Worm (Caenorhabditis elegans) whole organism, L3 larva: ENCODE measurements around the gene clec-171.

Experiments used
- aly-2 ChIP-seq: fragments of 150-350 bp; optimal IDR thresholded peaks from 2 replicates; lab custom pipeline; 2014; ENCODE audit warnings: missing biosample characterization, missing genetic modification characterization
- egl-5 ChIP-seq: fragments of 150-350 bp; optimal IDR thresholded peaks from 2 replicates; lab custom pipeline; 2017; ENCODE audit warnings: missing biosample characterization, missing genetic modification reagents, missing genetic modification characterization, inconsistent platforms
- elt-1 ChIP-seq: fragments of 150-350 bp; optimal IDR thresholded peaks from 2 replicates; lab custom pipeline; 2014; ENCODE audit warnings: missing biosample characterization, missing genetic modification characterization
- fkh-10 ChIP-seq: sonication (generic microtip); optimal IDR thresholded peaks from 2 replicates; lab custom pipeline; 2017; ENCODE audit warnings: missing biosample characterization, missing genetic modification reagents, missing genetic modification characterization
- fos-1 ChIP-seq: fragments of 150-350 bp; optimal IDR thresholded peaks from 2 replicates; lab custom pipeline; 2014; ENCODE audit warnings: missing biosample characterization, missing genetic modification characterization
- lin-39 ChIP-seq: fragments of 150-350 bp; optimal IDR thresholded peaks from 2 replicates; lab custom pipeline; 2018; ENCODE audit warnings: missing biosample characterization, missing genetic modification reagents, missing genetic modification characterization
- nhr-28 ChIP-seq: fragments of 150-350 bp; optimal IDR thresholded peaks from 2 replicates; lab custom pipeline; 2014; ENCODE audit warnings: missing biosample characterization, missing genetic modification characterization
- nhr-76 ChIP-seq: fragments of 150-350 bp; sonication (generic microtip); optimal IDR thresholded peaks from 5 replicates; lab custom pipeline; 2014; ENCODE audit warnings: missing biosample characterization, missing genetic modification characterization
- nhr-77 ChIP-seq: fragments of 150-350 bp; optimal IDR thresholded peaks from 2 replicates; lab custom pipeline; 2014; ENCODE audit warnings: missing biosample characterization, missing genetic modification characterization
- sea-2 ChIP-seq: fragments of 150-350 bp; sonication (generic microtip); optimal IDR thresholded peaks from 4 replicates; lab custom pipeline; 2014; ENCODE audit warnings: missing biosample characterization, missing genetic modification reagents, missing genetic modification characterization
- tbx-2 ChIP-seq: sonication (generic microtip); optimal IDR thresholded peaks from 2 replicates; lab custom pipeline; 2016; ENCODE audit warnings: mild to moderate bottlenecking, missing genetic modification characterization, missing compliant biosample characterization
- unc-62 ChIP-seq: fragments of 150-350 bp; sonication (generic microtip); optimal IDR thresholded peaks from 4 replicates; lab custom pipeline; 2014; ENCODE audit warnings: missing biosample characterization, missing genetic modification reagents, missing genetic modification characterization
- zag-1 ChIP-seq: fragments of 150-350 bp; optimal IDR thresholded peaks from 2 replicates; lab custom pipeline; 2014; ENCODE audit warnings: missing biosample characterization, missing genetic modification characterization

DNA sequence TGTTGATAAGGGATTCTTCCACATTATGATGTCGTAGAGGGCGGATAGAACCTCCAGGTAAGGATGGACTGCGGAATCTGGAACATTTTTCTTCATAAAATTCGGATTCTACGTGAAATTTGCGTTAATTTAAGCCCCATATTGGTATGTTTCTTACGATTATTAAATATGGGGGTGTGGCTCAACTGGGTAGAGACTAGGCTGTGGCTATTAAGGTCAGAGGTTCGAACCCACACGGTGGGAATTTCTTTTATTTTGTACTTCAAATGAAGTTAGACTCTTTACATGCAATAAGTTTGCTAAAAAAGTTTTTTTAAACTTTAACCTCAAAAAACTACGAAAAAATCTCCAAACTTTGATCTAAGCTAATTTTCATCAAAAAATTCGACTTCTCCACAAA, 38.3 kb upstream of the clec-171 start:
- TF ChIP-seq nhr-77 (tag; lab: Kevin White, UChicago) (no peak), fkh-10 (GFP tag; lab: Kevin White, UChicago) (no peak), tbx-2 (tag; lab: Kevin White, UChicago) (no peak), zag-1 (no peak), nhr-28 (tag; lab: Kevin White, UChicago) (no peak), egl-5 (no peak), fos-1 (no peak), nhr-76 (tag; lab: Kevin White, UChicago) (no peak), elt-1 (no peak), lin-39 (tag; lab: Kevin White, UChicago) (no peak), unc-62 (GFP tag; lab: Kevin White, UChicago) (no peak), aly-2 (tag; lab: Kevin White, UChicago) (no peak), sea-2 (GFP tag; lab: Kevin White, UChicago) (no peak)
